Worm (Caenorhabditis elegans) whole organism, L4 larva: ENCODE results near the gene C45E5.1.

ENCODE experiments used
- F26F4.8 ChIP-seq: fragments of 200-800 bp; sonication (Bioruptor generic); conservative IDR thresholded peaks from 2 replicates; pipeline ENCODE4 v1.3.6; 2022; ENCODE audit warnings: missing genetic modification characterization, missing compliant biosample characterization
- F49E8.2 ChIP-seq: sonication (generic microtip); optimal IDR thresholded peaks from 2 replicates; lab custom pipeline; 2016; ENCODE audit warnings: missing compliant biosample characterization, mild to moderate bottlenecking, missing genetic modification characterization, borderline replicate concordance
- aha-1 ChIP-seq: fragments of 150-350 bp; peaks from one replicate; lab custom pipeline; 2014; ENCODE audit warnings: missing biosample characterization, missing genetic modification characterization
- ama-1 ChIP-seq: fragments of 150-350 bp; optimal IDR thresholded peaks from 2 replicates; lab custom pipeline; 2014; ENCODE audit warnings: inconsistent platforms, mixed read lengths
- attf-4 ChIP-seq: sonication (generic microtip); optimal IDR thresholded peaks from 3 replicates; lab custom pipeline; 2017; ENCODE audit warnings: missing biosample characterization, missing genetic modification characterization
- ceh-28 ChIP-seq: fragments of 150-350 bp; optimal IDR thresholded peaks from 2 replicates; lab custom pipeline; 2014; ENCODE audit warnings: missing biosample characterization, missing genetic modification reagents, missing genetic modification characterization
- ceh-32 ChIP-seq: sonication (generic microtip); optimal IDR thresholded peaks from 2 replicates; lab custom pipeline; 2016; ENCODE audit warnings: mild to moderate bottlenecking, missing genetic modification characterization, missing compliant biosample characterization; ENCODE audit not compliant: poor library complexity
- ceh-44 ChIP-seq: fragments of 200-800 bp; sonication (Bioruptor generic); IDR thresholded peaks from 2 replicates; pipeline ENCODE4 v1.3.6; 2022; ENCODE audit warnings: missing genetic modification reagents, missing genetic modification characterization, missing compliant biosample characterization
- ceh-62 ChIP-seq: sonication (generic microtip); optimal IDR thresholded peaks from 2 replicates; lab custom pipeline; 2017; ENCODE audit warnings: missing biosample characterization, missing genetic modification characterization
- cey-2 ChIP-seq: sonication (generic microtip); optimal IDR thresholded peaks from 3 replicates; lab custom pipeline; 2017; ENCODE audit warnings: missing genetic modification characterization, mild to moderate bottlenecking, missing compliant biosample characterization, antibody characterized with exemption, borderline replicate concordance; ENCODE audit not compliant: insufficient read depth
- daf-12 ChIP-seq: fragments of 150-350 bp; optimal IDR thresholded peaks from 2 replicates; lab custom pipeline; 2014; ENCODE audit warnings: missing biosample characterization, missing genetic modification reagents, missing genetic modification characterization
- daf-16 ChIP-seq, 3 experiments: sonication (generic microtip); optimal IDR thresholded peaks; 2 replicates each; lab custom pipeline; 2016 to 2017; ENCODE audit warnings: missing genetic modification characterization in 3 of 3, missing genetic modification reagents in 3 of 3, mild to moderate bottlenecking in 2 of 3, missing compliant biosample characterization in 2 of 3, missing biosample characterization in 1 of 3, moderate library complexity in 1 of 3
- daf-8 ChIP-seq: fragments of 200-800 bp; sonication (Bioruptor generic); IDR thresholded peaks from 2 replicates; pipeline ENCODE4 v1.3.6; 2022; ENCODE audit warnings: missing genetic modification characterization, missing compliant biosample characterization
- dmd-6 ChIP-seq: fragments of 200-800 bp; sonication (Bioruptor generic); IDR thresholded peaks from 2 replicates; pipeline ENCODE4 v1.3.6; 2022; ENCODE audit warnings: missing genetic modification reagents, missing genetic modification characterization, missing compliant biosample characterization
- dmd-9 ChIP-seq: fragments of 200-800 bp; sonication (Bioruptor generic); IDR thresholded peaks from 2 replicates; pipeline ENCODE4 v1.3.6; 2022; ENCODE audit warnings: missing genetic modification reagents, missing genetic modification characterization, missing compliant biosample characterization
- dve-1 ChIP-seq: sonication (generic microtip); optimal IDR thresholded peaks from 2 replicates; lab custom pipeline; 2017; ENCODE audit warnings: antibody characterized with exemption, mild to moderate bottlenecking, missing genetic modification characterization, missing compliant biosample characterization; ENCODE audit not compliant: insufficient read depth
- egl-27 ChIP-seq: sonication (generic microtip); optimal IDR thresholded peaks from 3 replicates; lab custom pipeline; 2017; ENCODE audit warnings: missing biosample characterization, missing genetic modification reagents, missing genetic modification characterization
- egl-43 ChIP-seq: fragments of 200-800 bp; sonication (Bioruptor generic); IDR thresholded peaks from 2 replicates; pipeline ENCODE4 v1.3.6; 2022; ENCODE audit warnings: missing genetic modification reagents, missing genetic modification characterization, missing compliant biosample characterization
- fkh-10 ChIP-seq: fragments of 150-350 bp; optimal IDR thresholded peaks from 2 replicates; lab custom pipeline; 2014; ENCODE audit warnings: missing biosample characterization, missing genetic modification reagents, missing genetic modification characterization
- gei-8 ChIP-seq: fragments of 200-800 bp; sonication (Bioruptor generic); optimal IDR thresholded peaks from 2 replicates; lab custom pipeline; 2018; ENCODE audit warnings: mild to moderate bottlenecking, missing genetic modification characterization, missing compliant biosample characterization
- hif-1 ChIP-seq, 2 experiments: sonication (generic microtip); optimal IDR thresholded peaks; 2 replicates each; lab custom pipeline; 2016 to 2017; ENCODE audit warnings: missing compliant biosample characterization in 2 of 2, missing genetic modification characterization in 2 of 2, missing genetic modification reagents in 2 of 2, missing genotype in 2 of 2, mild to moderate bottlenecking in 1 of 2
- hlh-11 ChIP-seq: fragments of 200-800 bp; sonication (Bioruptor generic); optimal IDR thresholded peaks from 2 replicates; lab custom pipeline; 2018; ENCODE audit warnings: mild to moderate bottlenecking, missing genetic modification characterization, missing compliant biosample characterization
- hmg-1.1 ChIP-seq: fragments of 200-800 bp; sonication (Bioruptor generic); IDR thresholded peaks from 2 replicates; pipeline ENCODE4 v1.3.6; 2022; ENCODE audit warnings: missing genetic modification reagents, missing genetic modification characterization, missing compliant biosample characterization
- lim-7 ChIP-seq: fragments of 200-800 bp; sonication (Bioruptor generic); IDR thresholded peaks from 2 replicates; pipeline ENCODE4 v1.3.6; 2022; ENCODE audit warnings: missing genetic modification characterization, missing compliant biosample characterization
- lin-15B ChIP-seq: fragments of 150-350 bp; sonication (generic microtip); optimal IDR thresholded peaks from 3 replicates; lab custom pipeline; 2014; ENCODE audit warnings: missing biosample characterization, missing genetic modification characterization
- lin-39 ChIP-seq: fragments of 150-350 bp; optimal IDR thresholded peaks from 2 replicates; lab custom pipeline; 2014; ENCODE audit warnings: missing biosample characterization, missing genetic modification reagents, missing genetic modification characterization
- madf-9 ChIP-seq: fragments of 200-800 bp; sonication (Bioruptor generic); conservative IDR thresholded peaks from 2 replicates; pipeline ENCODE4 v1.3.6; 2022; ENCODE audit warnings: missing genetic modification reagents, missing genetic modification characterization, missing compliant biosample characterization
- mdt-29 ChIP-seq: fragments of 200-800 bp; sonication (Bioruptor generic); IDR thresholded peaks from 2 replicates; pipeline ENCODE4 v1.3.6; 2022; ENCODE audit warnings: missing genetic modification reagents, missing genetic modification characterization, missing compliant biosample characterization
- mxl-2 ChIP-seq: fragments of 200-800 bp; sonication (Bioruptor generic); conservative IDR thresholded peaks from 2 replicates; pipeline ENCODE4 v1.3.6; 2022; ENCODE audit warnings: missing genetic modification reagents, missing genetic modification characterization, missing compliant biosample characterization
- nhr-25 ChIP-seq: sonication (generic microtip); optimal IDR thresholded peaks from 2 replicates; lab custom pipeline; 2017; ENCODE audit warnings: missing genetic modification characterization, mild to moderate bottlenecking, missing compliant biosample characterization, antibody characterized with exemption, moderate library complexity, borderline replicate concordance; ENCODE audit not compliant: insufficient read depth
- nhr-48 ChIP-seq: sonication (generic microtip); optimal IDR thresholded peaks from 2 replicates; lab custom pipeline; 2016; ENCODE audit warnings: mild to moderate bottlenecking, missing genetic modification characterization, missing compliant biosample characterization
- nhr-6 ChIP-seq: fragments of 150-350 bp; optimal IDR thresholded peaks from 2 replicates; lab custom pipeline; 2014; ENCODE audit warnings: missing biosample characterization, missing genetic modification characterization
- nhr-76 ChIP-seq: fragments of 150-350 bp; optimal IDR thresholded peaks from 2 replicates; lab custom pipeline; 2014; ENCODE audit warnings: missing biosample characterization, missing genetic modification characterization
- pha-4 ChIP-seq, 2 experiments: fragments of 150-350 bp in 1 of 2; fragments of 200-800 bp in 1 of 2; sonication (Bioruptor generic) in 1 of 2; IDR thresholded peaks in 1 of 2; optimal IDR thresholded peaks in 1 of 2; 2 replicates each; pipeline versions ENCODE4 v1.3.6 to Lab custom; 2014 to 2022; ENCODE audit warnings: missing genetic modification characterization in 2 of 2, missing genetic modification reagents in 2 of 2, missing biosample characterization in 1 of 2, missing compliant biosample characterization in 1 of 2
- php-3 ChIP-seq: fragments of 200-800 bp; sonication (Bioruptor generic); IDR thresholded peaks from 2 replicates; pipeline ENCODE4 v1.3.6; 2022; ENCODE audit warnings: missing genetic modification reagents, missing genetic modification characterization, missing compliant biosample characterization
- set-16 ChIP-seq: fragments of 200-800 bp; sonication (Bioruptor generic); IDR thresholded peaks from 2 replicates; pipeline ENCODE4 v1.3.6; 2022; ENCODE audit warnings: missing genetic modification reagents, missing genetic modification characterization, missing compliant biosample characterization
- snpc-4 ChIP-seq: fragments of 150-350 bp; optimal IDR thresholded peaks from 2 replicates; lab custom pipeline; 2014; ENCODE audit warnings: missing biosample characterization, missing genetic modification characterization
- spr-1 ChIP-seq: sonication (generic microtip); optimal IDR thresholded peaks from 2 replicates; lab custom pipeline; 2016; ENCODE audit warnings: mild to moderate bottlenecking, missing genetic modification characterization, missing compliant biosample characterization
- tag-97 ChIP-seq: fragments of 200-800 bp; sonication (Bioruptor generic); IDR thresholded peaks from 2 replicates; pipeline ENCODE4 v1.3.6; 2022; ENCODE audit warnings: missing genetic modification characterization, missing compliant biosample characterization
- unc-130 ChIP-seq: sonication (generic microtip); optimal IDR thresholded peaks from 2 replicates; lab custom pipeline; 2016; ENCODE audit warnings: missing genetic modification reagents, missing genetic modification characterization, missing compliant biosample characterization
- unc-39 ChIP-seq: sonication (generic microtip); optimal IDR thresholded peaks from 2 replicates; lab custom pipeline; 2017; ENCODE audit warnings: missing biosample characterization, missing genetic modification characterization
- unc-62 ChIP-seq, 3 experiments: fragments of 150-350 bp in 1 of 3; sonication (generic microtip); optimal IDR thresholded peaks in 2 of 3; peaks in 1 of 3; 1 replicate in 1 of 3; 2 replicates in 2 of 3; lab custom pipeline; 2014 to 2017; ENCODE audit warnings: missing biosample characterization in 3 of 3, missing genetic modification characterization in 3 of 3, missing genetic modification reagents in 3 of 3, missing genotype in 1 of 3
- zip-2 ChIP-seq: fragments of 150-350 bp; optimal IDR thresholded peaks from 2 replicates; lab custom pipeline; 2014; ENCODE audit warnings: missing biosample characterization, missing genetic modification characterization
- ztf-7 ChIP-seq: fragments of 150-350 bp; optimal IDR thresholded peaks from 2 replicates; lab custom pipeline; 2014; ENCODE audit warnings: missing biosample characterization, missing genetic modification characterization

C45E5.1 gene

DNA sequence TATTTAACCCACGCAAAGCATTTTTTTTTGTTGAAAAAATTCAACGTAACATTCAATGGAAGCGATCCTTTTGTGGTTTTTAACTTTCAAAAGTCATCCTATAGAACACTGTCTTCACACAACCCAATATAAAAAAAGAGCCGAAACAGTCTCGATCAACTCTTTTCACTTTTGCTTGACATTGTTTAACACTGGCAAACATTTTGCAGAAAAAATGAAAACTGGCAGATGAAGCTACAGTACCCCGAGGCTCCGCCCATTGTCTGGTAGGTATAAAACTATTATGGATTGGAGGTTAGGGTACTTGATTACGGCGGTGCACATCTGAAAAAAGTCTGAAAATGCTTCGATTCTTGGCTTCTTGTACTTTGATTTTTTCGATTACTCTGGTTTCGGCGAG is 9.5 kb upstream of the C45E5.1 start, which contains the start of gene cpg-18:
Gene cpg-18 (plus strand): TSS at position 301 of the 400 bp plus-strand sequence.
- no peak for TF ChIP-seq unc-62 (GFP tag; optimal IDR thresholded peaks at IDR 0.05 in 1 of 2; lab: Kevin White, UChicago)
- TF ChIP-seq unc-62 (tag; optimal IDR thresholded peaks at IDR 0.05; lab: Kevin White, UChicago) = no peak
- no peak for TF ChIP-seq egl-43 (GFP tag; lab: Robert Waterston, UW)
- TF ChIP-seq cey-2 (tag; lab: Kevin White, UChicago) = no peak
- no peak for TF ChIP-seq attf-4 (tag; lab: Kevin White, UChicago)
- no peak for TF ChIP-seq unc-39 (tag; lab: Kevin White, UChicago)
- TF ChIP-seq ceh-28 = no peak
- no peak for TF ChIP-seq ceh-44
- TF ChIP-seq fkh-10 (GFP tag; lab: Kevin White, UChicago) = no peak
- no peak for TF ChIP-seq lin-15B (tag; lab: Kevin White, UChicago)
- TF ChIP-seq tag-97 (GFP tag; lab: Robert Waterston, UW) = no peak
- TF ChIP-seq hmg-1.1 = no peak

DNA sequence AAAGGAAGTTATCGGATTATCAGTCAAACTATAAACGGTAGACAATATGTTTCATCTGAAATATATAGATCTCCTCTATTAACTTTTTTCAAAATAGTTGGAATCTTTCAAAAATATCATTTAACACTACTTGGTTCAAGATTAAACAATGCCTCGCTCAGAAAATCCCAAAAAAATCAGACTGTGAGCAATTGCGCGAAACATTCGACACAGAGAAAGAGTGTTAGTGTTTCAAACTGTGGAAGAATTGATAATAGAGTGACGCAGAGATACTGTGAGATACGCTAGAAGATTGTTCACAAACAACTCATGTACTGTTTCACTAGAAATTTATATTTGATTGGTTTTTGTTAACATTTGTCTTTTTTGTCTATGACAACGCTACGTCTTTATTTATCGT is 3.2 kb upstream of the C45E5.1 start, which contains the start of gene chil-11:
Gene chil-11 (plus strand): TSS at position 301 of the 400 bp plus-strand sequence.
- TF ChIP-seq ceh-62 (tag; lab: Kevin White, UChicago) = no peak
- TF ChIP-seq set-16 (GFP tag; lab: Robert Waterston, UW) = no peak
- TF ChIP-seq ama-1 (lab: Kevin White, UChicago) = no peak
- TF ChIP-seq daf-12 (tag; lab: Kevin White, UChicago) = no peak
- no peak for TF ChIP-seq zip-2 (tag; lab: Kevin White, UChicago)
- no peak for TF ChIP-seq gei-8 (GFP tag; lab: Kevin White, UChicago)
- TF ChIP-seq php-3 (GFP tag; lab: Robert Waterston, UW) = no peak
- TF ChIP-seq F49E8.2 (tag; lab: Kevin White, UChicago) = no peak
- TF ChIP-seq aha-1 (tag; lab: Kevin White, UChicago) = no peak
- no peak for TF ChIP-seq ztf-7 (tag; lab: Kevin White, UChicago)
- TF ChIP-seq egl-27 = no peak
- TF ChIP-seq F26F4.8 (GFP tag; lab: Robert Waterston, UW) = no peak
- TF ChIP-seq lin-39 (tag; lab: Kevin White, UChicago) = no peak
- no peak for TF ChIP-seq pha-4 (GFP tag; IDR thresholded peaks at IDR 0.05; lab: Robert Waterston, UW)
- TF ChIP-seq pha-4 (tag; optimal IDR thresholded peaks at IDR 0.05; lab: Kevin White, UChicago) = no peak
- no peak for TF ChIP-seq spr-1 (tag; lab: Kevin White, UChicago)
- TF ChIP-seq nhr-25 (tag; lab: Kevin White, UChicago) = no peak
- TF ChIP-seq dmd-6 (GFP tag; lab: Robert Waterston, UW) = no peak
- TF ChIP-seq, all 104 proteins: peak for 0

DNA sequence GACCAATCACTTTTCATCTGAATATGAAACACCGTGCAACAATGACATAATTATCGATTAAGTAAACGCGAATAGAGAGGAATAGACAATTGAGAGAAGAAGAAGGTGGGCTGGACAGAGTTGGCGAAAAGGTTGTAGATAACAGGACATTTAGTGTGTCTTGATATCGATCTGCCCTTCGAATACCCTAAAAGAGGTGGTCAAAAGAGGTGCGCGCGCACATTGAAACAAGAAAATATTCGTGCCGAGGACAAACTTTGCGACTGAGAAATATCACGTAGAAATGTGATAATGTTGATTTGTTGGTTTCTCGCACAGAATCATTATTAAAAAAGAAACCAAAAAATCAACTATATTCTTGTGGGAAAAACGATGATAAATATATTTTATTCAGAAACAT is 5.7 kb downstream of the C45E5.1 start:
- TF ChIP-seq madf-9 (GFP tag; lab: Robert Waterston, UW) = no peak
- TF ChIP-seq unc-39 (tag; lab: Kevin White, UChicago) = no peak
- TF ChIP-seq lim-7 (GFP tag; lab: Robert Waterston, UW) = no peak
- no peak for TF ChIP-seq daf-16 (GFP tag; optimal IDR thresholded peaks at IDR 0.05; lab: Kevin White, UChicago)
- peak; percentile 40 for TF ChIP-seq daf-16 (tag; optimal IDR thresholded peaks at IDR 0.05; lab: Kevin White, UChicago)
- TF ChIP-seq mxl-2 = no peak
- TF ChIP-seq dmd-9 (GFP tag; lab: Robert Waterston, UW) = no peak
- TF ChIP-seq hlh-11 = peak; percentile 33
- TF ChIP-seq unc-130 (GFP tag; lab: Kevin White, UChicago) = no peak
- no peak for TF ChIP-seq tag-97 (GFP tag; lab: Robert Waterston, UW)
- peak; percentile 34 for TF ChIP-seq nhr-48 (tag; lab: Kevin White, UChicago)
- no peak for TF ChIP-seq nhr-76 (tag; lab: Kevin White, UChicago)
- no peak for TF ChIP-seq egl-43 (GFP tag; lab: Robert Waterston, UW)
- TF ChIP-seq pha-4 (GFP tag; IDR thresholded peaks at IDR 0.05; lab: Robert Waterston, UW) = no peak
- TF ChIP-seq pha-4 (tag; optimal IDR thresholded peaks at IDR 0.05; lab: Kevin White, UChicago) = no peak
- peak in 1 of 2 experiments; percentile 39 for TF ChIP-seq hif-1 (tag; optimal IDR thresholded peaks at IDR 0.05; lab: Kevin White, UChicago)
- TF ChIP-seq daf-12 (tag; lab: Kevin White, UChicago) = no peak
- no peak for TF ChIP-seq ceh-32 (tag; lab: Kevin White, UChicago)
- peak; percentile 53 for TF ChIP-seq dve-1 (tag; lab: Kevin White, UChicago)
- no peak for TF ChIP-seq snpc-4 (tag; lab: Kevin White, UChicago)
- no peak for TF ChIP-seq daf-8 (GFP tag; lab: Robert Waterston, UW)
- peak in 1 of 2 experiments; percentile 82 for TF ChIP-seq unc-62 (GFP tag; optimal IDR thresholded peaks at IDR 0.05 in 1 of 2; lab: Kevin White, UChicago)
- TF ChIP-seq unc-62 (tag; optimal IDR thresholded peaks at IDR 0.05; lab: Kevin White, UChicago) = no peak
- TF ChIP-seq php-3 (GFP tag; lab: Robert Waterston, UW) = no peak
- peak; percentile 31 for TF ChIP-seq nhr-6 (tag; lab: Kevin White, UChicago)
- no peak for TF ChIP-seq F49E8.2 (tag; lab: Kevin White, UChicago)
- no peak for TF ChIP-seq mdt-29 (GFP tag; lab: Robert Waterston, UW)
